Worm (Caenorhabditis elegans) whole organism, midembryonic: ENCODE data around the gene fan-1.

Experiments used
- T22C8.4 ChIP-seq: fragments of 200-800 bp; sonication (Bioruptor generic); IDR thresholded peaks from 2 replicates; pipeline ENCODE4 v1.3.6; 2022; ENCODE audit warnings: missing genetic modification characterization, missing compliant biosample characterization
- cog-1 ChIP-seq: sonication (generic microtip); optimal IDR thresholded peaks from 2 replicates; lab custom pipeline; 2016; ENCODE audit warnings: missing genetic modification characterization, missing compliant biosample characterization
- flt-1 ChIP-seq: fragments of 200-800 bp; sonication (Bioruptor generic); IDR thresholded peaks from 2 replicates; pipeline ENCODE4 v1.3.6; 2022; ENCODE audit warnings: missing genetic modification characterization, missing compliant biosample characterization
- klf-2 ChIP-seq: fragments of 200-800 bp; sonication (Bioruptor generic); conservative IDR thresholded peaks from 2 replicates; pipeline ENCODE4 v1.3.6; 2022; ENCODE audit warnings: missing genetic modification reagents, missing genetic modification characterization, missing compliant biosample characterization
- ztf-23 ChIP-seq: fragments of 200-800 bp; sonication (Bioruptor generic); IDR thresholded peaks from 2 replicates; pipeline ENCODE4 v1.3.6; 2022; ENCODE audit warnings: missing genetic modification reagents, missing genetic modification characterization, missing compliant biosample characterization

DNA sequence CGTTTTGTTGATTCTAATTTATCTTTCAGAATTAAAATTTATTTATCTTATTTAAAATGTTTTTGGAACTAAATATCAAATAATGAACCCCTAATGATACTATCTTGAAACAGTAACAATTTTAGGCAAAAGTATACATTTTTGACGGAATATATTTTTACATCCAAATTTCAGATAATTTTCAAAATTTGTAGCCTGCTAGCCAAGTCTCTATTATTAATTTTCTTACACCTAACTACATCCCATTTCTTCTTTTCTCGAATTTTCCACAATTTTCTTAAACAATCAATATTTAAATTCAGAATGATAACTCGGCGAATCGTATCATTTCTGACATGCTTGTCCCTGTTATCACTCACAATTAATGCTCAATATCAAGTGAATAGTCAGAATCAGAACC lies 42.1 kb upstream of the fan-1 start, which contains the start of gene pqn-89:
- TF ChIP-seq klf-2 (GFP tag; lab: Robert Waterston, UW) (no peak), flt-1 (GFP tag; lab: Robert Waterston, UW) (no peak), cog-1 (tag; lab: Kevin White, UChicago) (no peak), T22C8.4 (GFP tag; lab: Robert Waterston, UW) (no peak), ztf-23 (no peak)
